Fruit fly (Drosophila melanogaster) whole organism, embryonic: ENCODE results near the gene CG11842.

ENCODE experiments used
- Atf6 ChIP-seq: fragments of 200-800 bp; sonication (Bioruptor generic); IDR thresholded peaks from 2 replicates; pipeline ENCODE4 v1.3.6; 2022; ENCODE audit warnings: missing biosample characterization, missing genetic modification characterization
- CG10431 ChIP-seq: fragments of 200-800 bp; sonication (Bioruptor generic); optimal IDR thresholded peaks from 3 replicates; lab custom pipeline; 2018; ENCODE audit warnings: missing biosample characterization, mild to moderate bottlenecking, missing genetic modification characterization
- CG11560 ChIP-seq: fragments of 200-800 bp; sonication (Bioruptor generic); IDR thresholded peaks from 3 replicates; pipeline ENCODE4 v1.3.6; 2022; ENCODE audit warnings: missing biosample characterization, missing genetic modification characterization
- CG12155 ChIP-seq: fragments of 200-800 bp; sonication (Bioruptor generic); optimal IDR thresholded peaks from 3 replicates; lab custom pipeline; 2016; ENCODE audit warnings: missing biosample characterization, missing genetic modification characterization
- CG13123 ChIP-seq: fragments of 200-800 bp; sonication (Bioruptor generic); optimal IDR thresholded peaks from 2 replicates; lab custom pipeline; 2016; ENCODE audit warnings: missing biosample characterization, missing genetic modification characterization
- CG17612 ChIP-seq: fragments of 200-800 bp; sonication (Bioruptor generic); IDR thresholded peaks from 2 replicates; pipeline ENCODE4 v1.3.6; 2022; ENCODE audit warnings: missing biosample characterization, missing genetic modification characterization
- CG18011 ChIP-seq: fragments of 200-800 bp; sonication (Bioruptor generic); optimal IDR thresholded peaks from 2 replicates; lab custom pipeline; 2017; ENCODE audit warnings: missing biosample characterization, missing genetic modification characterization, mild to moderate bottlenecking, moderate library complexity, missing genotype
- CG18262 ChIP-seq: fragments of 200-800 bp; optimal IDR thresholded peaks from 3 replicates; lab custom pipeline; 2019; ENCODE audit warnings: missing biosample characterization, mild to moderate bottlenecking, missing genetic modification characterization, moderate library complexity
- CG2120 ChIP-seq: fragments of 200-800 bp; sonication (Bioruptor generic); optimal IDR thresholded peaks from 3 replicates; lab custom pipeline; 2016; ENCODE audit warnings: missing biosample characterization, missing genetic modification characterization
- CG2712 ChIP-seq: fragments of 200-800 bp; optimal IDR thresholded peaks from 3 replicates; lab custom pipeline; 2019; ENCODE audit warnings: missing biosample characterization, mild to moderate bottlenecking, missing genetic modification characterization, moderate library complexity
- CG32532 ChIP-seq: fragments of 200-800 bp; sonication (Bioruptor generic); IDR thresholded peaks from 2 replicates; pipeline ENCODE4 v1.3.6; 2022; ENCODE audit warnings: missing biosample characterization, missing genetic modification characterization
- CG32767 ChIP-seq: fragments of 200-800 bp; sonication (Bioruptor generic); IDR thresholded peaks from 2 replicates; pipeline ENCODE4 v1.3.6; 2022; ENCODE audit warnings: missing biosample characterization, missing genetic modification characterization
- CG4424 ChIP-seq: fragments of 200-800 bp; sonication (Bioruptor generic); optimal IDR thresholded peaks from 3 replicates; lab custom pipeline; 2016; ENCODE audit warnings: missing biosample characterization, missing genetic modification characterization
- CG8281 ChIP-seq: fragments of 200-800 bp; sonication (Bioruptor generic); optimal IDR thresholded peaks from 2 replicates; lab custom pipeline; 2018; ENCODE audit warnings: missing biosample characterization, mild to moderate bottlenecking, missing genetic modification characterization, moderate library complexity
- D19B ChIP-seq: fragments of 200-800 bp; sonication (Bioruptor generic); optimal IDR thresholded peaks from 2 replicates; lab custom pipeline; 2017; ENCODE audit warnings: missing biosample characterization, mild to moderate bottlenecking, missing genetic modification characterization
- Doc3 ChIP-seq: fragments of 200-800 bp; sonication (Bioruptor generic); IDR thresholded peaks from 3 replicates; pipeline ENCODE4 v1.3.6; 2022; ENCODE audit warnings: missing biosample characterization, missing genetic modification characterization; ENCODE audit not compliant: partially characterized antibody
- Dref ChIP-seq: fragments of 200-800 bp; sonication (Bioruptor generic); IDR thresholded peaks from 2 replicates; pipeline ENCODE4 v1.3.6; 2022; ENCODE audit warnings: missing biosample characterization, missing genetic modification characterization
- Fer1 ChIP-seq: fragments of 200-800 bp; sonication (Bioruptor generic); optimal IDR thresholded peaks from 2 replicates; lab custom pipeline; 2017; ENCODE audit warnings: missing biosample characterization, mild to moderate bottlenecking, missing genetic modification characterization
- GATAe ChIP-seq: fragments of 200-800 bp; sonication (Bioruptor generic); conservative IDR thresholded peaks from 2 replicates; pipeline ENCODE4 v1.3.6; 2022; ENCODE audit warnings: missing biosample characterization, missing genetic modification characterization
- HLHmδ ChIP-seq: fragments of 200-800 bp; sonication (Bioruptor generic); optimal IDR thresholded peaks from 2 replicates; lab custom pipeline; 2018; ENCODE audit warnings: missing biosample characterization, mild to moderate bottlenecking, missing genetic modification characterization, moderate library complexity
- Neu2 ChIP-seq: fragments of 200-800 bp; sonication (Bioruptor generic); optimal IDR thresholded peaks from 3 replicates; lab custom pipeline; 2016; ENCODE audit warnings: missing biosample characterization, missing genetic modification characterization, borderline replicate concordance
- Nf-YA ChIP-seq: fragments of 200-800 bp; sonication (Bioruptor generic); IDR thresholded peaks from 2 replicates; pipeline ENCODE4 v1.3.6; 2022; ENCODE audit warnings: missing biosample characterization, missing genetic modification characterization
- Stat92E ChIP-seq, 3 experiments: fragments of >200 bp in 2 of 3; fragments of 200-800 bp in 1 of 3; sonication (Bioruptor generic) in 1 of 3; optimal IDR thresholded peaks; 2 replicates each; lab custom pipeline; 2017 to 2019; ENCODE audit warnings: missing biosample characterization in 3 of 3, missing genetic modification characterization in 3 of 3, mild to moderate bottlenecking in 1 of 3, moderate library complexity in 1 of 3
- Trl ChIP-seq, 3 experiments: fragments of >200 bp in 2 of 3; fragments of 200-800 bp in 1 of 3; sonication (Bioruptor generic) in 1 of 3; optimal IDR thresholded peaks; 2 replicates in 1 of 3; 3 replicates in 2 of 3; lab custom pipeline; 2016 to 2017; ENCODE audit warnings: missing biosample characterization in 1 of 3, missing genetic modification characterization in 1 of 3
- Xbp1 ChIP-seq: fragments of 200-800 bp; sonication (Bioruptor generic); optimal IDR thresholded peaks from 3 replicates; lab custom pipeline; 2016; ENCODE audit warnings: missing biosample characterization, mild to moderate bottlenecking, missing genetic modification characterization
- YL-1 ChIP-seq: fragments of 200-800 bp; sonication (Bioruptor generic); optimal IDR thresholded peaks from 3 replicates; lab custom pipeline; 2017; ENCODE audit warnings: missing biosample characterization, mild to moderate bottlenecking, missing genetic modification characterization
- btn ChIP-seq: fragments of 200-800 bp; sonication (Bioruptor generic); optimal IDR thresholded peaks from 2 replicates; lab custom pipeline; 2016; ENCODE audit warnings: missing biosample characterization, missing genetic modification characterization
- crc ChIP-seq: fragments of 200-800 bp; sonication (Bioruptor generic); optimal IDR thresholded peaks from 2 replicates; lab custom pipeline; 2016; ENCODE audit warnings: missing biosample characterization, missing genetic modification characterization
- dysf ChIP-seq: fragments of 200-800 bp; sonication (Bioruptor generic); IDR thresholded peaks from 3 replicates; pipeline ENCODE4 v1.3.6; 2022; ENCODE audit warnings: missing biosample characterization, missing genetic modification characterization
- hbn ChIP-seq: fragments of 200-800 bp; sonication (Bioruptor generic); IDR thresholded peaks from 2 replicates; pipeline ENCODE4 v1.3.6; 2022; ENCODE audit warnings: missing biosample characterization, missing genetic modification characterization; ENCODE audit not compliant: partially characterized antibody
- ken ChIP-seq: fragments of 200-800 bp; sonication (Bioruptor generic); IDR thresholded peaks from 3 replicates; pipeline ENCODE4 v1.3.6; 2022; ENCODE audit warnings: missing biosample characterization, missing genetic modification characterization
- kni ChIP-seq: fragments of 200-800 bp; sonication (Bioruptor generic); optimal IDR thresholded peaks from 3 replicates; lab custom pipeline; 2017; ENCODE audit warnings: mild to moderate bottlenecking, missing biosample characterization, missing genetic modification reagents, missing genetic modification characterization
- mirr ChIP-seq: fragments of 200-800 bp; sonication (Bioruptor generic); optimal IDR thresholded peaks from 3 replicates; lab custom pipeline; 2018; ENCODE audit warnings: missing biosample characterization, mild to moderate bottlenecking, missing genetic modification characterization
- nau ChIP-seq: fragments of 200-800 bp; sonication (Bioruptor generic); optimal IDR thresholded peaks from 3 replicates; lab custom pipeline; 2017; ENCODE audit warnings: missing biosample characterization, mild to moderate bottlenecking, missing genetic modification characterization, missing genetic modification reagents
- oc ChIP-seq: fragments of 200-800 bp; sonication (Bioruptor generic); optimal IDR thresholded peaks from 2 replicates; lab custom pipeline; 2018; ENCODE audit warnings: missing biosample characterization, mild to moderate bottlenecking, missing genetic modification characterization, moderate library complexity
- odd ChIP-seq: fragments of 200-800 bp; sonication (Bioruptor generic); optimal IDR thresholded peaks from 2 replicates; lab custom pipeline; 2017; ENCODE audit warnings: missing biosample characterization, mild to moderate bottlenecking, missing genetic modification characterization
- peb ChIP-seq: fragments of 200-800 bp; sonication (Bioruptor generic); IDR thresholded peaks from 2 replicates; pipeline ENCODE4 v1.3.6; 2022; ENCODE audit warnings: missing biosample characterization, missing genetic modification characterization
- pum ChIP-seq: fragments of 200-800 bp; sonication (Bioruptor generic); optimal IDR thresholded peaks from 2 replicates; lab custom pipeline; 2016; ENCODE audit warnings: missing biosample characterization, missing genetic modification characterization
- run ChIP-seq: fragments of 200-800 bp; sonication (Bioruptor generic); optimal IDR thresholded peaks from 3 replicates; lab custom pipeline; 2018; ENCODE audit warnings: missing biosample characterization, mild to moderate bottlenecking, missing genetic modification characterization
- sd ChIP-seq: fragments of 200-800 bp; sonication (Bioruptor generic); optimal IDR thresholded peaks from 3 replicates; lab custom pipeline; 2018; ENCODE audit warnings: missing biosample characterization, mild to moderate bottlenecking, missing genetic modification characterization, moderate library complexity
- sens ChIP-seq: fragments of 200-800 bp; sonication (Bioruptor generic); peaks from one replicate; lab custom pipeline; 2016; ENCODE audit warnings: missing biosample characterization, missing genetic modification characterization
- sens-2 ChIP-seq: fragments of 200-800 bp; sonication (Bioruptor generic); IDR thresholded peaks from 2 replicates; pipeline ENCODE4 v1.3.6; 2022; ENCODE audit warnings: missing biosample characterization, missing genetic modification characterization
- slbo ChIP-seq: fragments of 200-800 bp; sonication (Bioruptor generic); IDR thresholded peaks from 2 replicates; pipeline ENCODE4 v1.3.6; 2022; ENCODE audit warnings: missing biosample characterization, missing genetic modification characterization
- slou ChIP-seq: fragments of 200-800 bp; sonication (Bioruptor generic); optimal IDR thresholded peaks from 3 replicates; lab custom pipeline; 2016; ENCODE audit warnings: missing biosample characterization, missing genetic modification characterization
- sqz ChIP-seq: fragments of 200-800 bp; sonication (Bioruptor generic); optimal IDR thresholded peaks from 3 replicates; lab custom pipeline; 2018; ENCODE audit warnings: missing biosample characterization, mild to moderate bottlenecking, missing genetic modification characterization
- tgo ChIP-seq: fragments of 200-800 bp; sonication (Bioruptor generic); IDR thresholded peaks from 3 replicates; pipeline ENCODE4 v1.3.6; 2022; ENCODE audit warnings: missing biosample characterization, missing genetic modification characterization
- trh ChIP-seq: fragments of 200-800 bp; sonication (Bioruptor generic); optimal IDR thresholded peaks from 2 replicates; lab custom pipeline; 2016; ENCODE audit warnings: missing biosample characterization, missing genetic modification characterization
- tup ChIP-seq: fragments of 200-800 bp; sonication (Bioruptor generic); optimal IDR thresholded peaks from 2 replicates; lab custom pipeline; 2016; ENCODE audit warnings: missing biosample characterization, mild to moderate bottlenecking, missing genetic modification characterization, moderate library complexity
- vnd ChIP-seq: fragments of 200-800 bp; sonication (Bioruptor generic); IDR thresholded peaks from 3 replicates; pipeline ENCODE4 v1.3.6; 2022; ENCODE audit warnings: missing biosample characterization, missing genetic modification characterization; ENCODE audit not compliant: partially characterized antibody

The CG11842 gene

DNA sequence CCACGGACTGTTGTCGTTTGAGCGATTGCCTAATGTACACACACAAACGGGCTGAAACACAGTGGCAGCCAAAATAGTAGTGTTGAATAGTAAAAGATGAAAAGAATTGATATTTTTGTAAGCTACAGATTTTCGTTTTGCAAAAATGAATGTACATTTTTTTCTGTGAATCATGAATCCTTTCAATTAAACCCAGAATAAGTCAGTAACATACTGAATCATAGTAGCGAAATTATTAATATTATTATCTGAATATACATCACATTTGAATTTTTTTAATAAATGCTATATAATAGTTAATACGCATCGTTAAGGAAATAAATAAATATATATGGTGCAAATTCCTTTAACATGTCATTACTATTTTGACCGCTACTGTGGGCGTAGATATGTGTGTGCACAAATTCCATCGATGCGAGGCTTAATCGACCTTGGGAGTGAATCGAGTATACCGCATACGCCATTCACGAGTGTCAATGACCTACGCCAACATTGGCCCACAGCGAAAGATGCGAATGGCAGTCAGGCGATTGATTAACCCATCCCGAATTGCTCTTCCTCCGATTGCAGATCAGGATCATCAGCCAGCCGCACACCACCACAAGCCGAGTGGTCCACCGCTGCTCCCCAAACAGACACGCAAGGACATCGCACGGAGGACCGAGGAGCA lies 11.8 kb upstream of the CG11842 start (continued):
- TF ChIP-seq sens-2 (GFP tag; lab: Robert Waterston, UW) (no peak), CG4424 (GFP tag; lab: Kevin White, UChicago) (peak; percentile 75), CG11560 (tag; lab: Robert Waterston, UW) (no peak), CG18011 (GFP tag; lab: Kevin White, UChicago) (peak; percentile 17), tup (no peak), CG8281 (tag; lab: Kevin White, UChicago) (peak; percentile 48), kni (GFP tag; lab: Kevin White, UChicago) (no peak), CG32767 (GFP tag; lab: Robert Waterston, UW) (peak; percentile 60; the same call in 1 of the 2 replicates), sd (tag; lab: Kevin White, UChicago) (no peak), odd (GFP tag; lab: Kevin White, UChicago) (peak; percentile 78), slou (GFP tag; lab: Kevin White, UChicago) (peak; percentile 31), sens (GFP tag; lab: Kevin White, UChicago) (peak; percentile 78), dysf (GFP tag; lab: Robert Waterston, UW) (peak; percentile 68; the same call in 2 of the 3 replicates), Nf-YA (GFP tag; lab: Robert Waterston, UW) (no peak), sqz (no peak), run (tag; lab: Kevin White, UChicago) (peak; percentile 77), mirr (GFP tag; lab: Kevin White, UChicago) (no peak), ken (GFP tag; lab: Robert Waterston, UW) (0 out of 3 replicates have a peak, but pooled peaks have one; percentile 4), CG13123 (GFP tag; lab: Kevin White, UChicago) (no peak), GATAe (GFP tag; lab: Robert Waterston, UW) (no peak), vnd (GFP tag; lab: Robert Waterston, UW) (no peak), CG2120 (GFP tag; lab: Kevin White, UChicago) (peak; percentile 52), Atf6 (GFP tag; lab: Robert Waterston, UW) (peak; percentile 74), crc (GFP tag; lab: Kevin White, UChicago) (no peak), YL-1 (no peak), CG17612 (GFP tag; lab: Robert Waterston, UW) (no peak), CG12155 (peak; percentile 39), btn (GFP tag; lab: Kevin White, UChicago) (no peak), nau (GFP tag; lab: Kevin White, UChicago) (no peak), Fer1 (GFP tag; lab: Kevin White, UChicago) (peak; percentile 76), D19B (peak; percentile 59), slbo (GFP tag; lab: Robert Waterston, UW) (peak; percentile 46), Neu2 (GFP tag; lab: Kevin White, UChicago) (no peak), peb (GFP tag; lab: Robert Waterston, UW) (no peak), Dref (GFP tag; lab: Robert Waterston, UW) (no peak), Stat92E (GFP tag; optimal IDR thresholded peaks at IDR 0.05; lab: Kevin White, UChicago) (no peak), pum (GFP tag; lab: Kevin White, UChicago) (no peak), tgo (GFP tag; lab: Robert Waterston, UW) (peak; percentile 48; the same call in 2 of the 3 replicates), hbn (GFP tag; lab: Robert Waterston, UW) (no peak), CG2712 (tag; lab: Kevin White, UChicago) (peak; percentile 76), Trl (optimal IDR thresholded peaks at IDR 0.05; lab: Kevin White, UChicago) (no peak), Trl (GFP tag; optimal IDR thresholded peaks at IDR 0.05; lab: Kevin White, UChicago) (no peak), HLHmδ (GFP tag; lab: Kevin White, UChicago) (no peak), trh (GFP tag; lab: Kevin White, UChicago) (no peak), oc (tag; lab: Kevin White, UChicago) (no peak), Doc3 (no peak), CG32532 (GFP tag; lab: Robert Waterston, UW) (peak; percentile 52; the same call in 1 of the 2 replicates), CG10431 (no peak), Xbp1 (peak; percentile 66), CG18262 (tag; lab: Kevin White, UChicago) (peak; percentile 76)
